Worm (Caenorhabditis elegans): Measurements from ENCODE around the gene fbxa-115.

- TF ChIP-seq fkh-4 (tag; optimal IDR thresholded peaks at IDR 0.05; ENCODE audit: borderline replicate concordance) = no peak
- TF ChIP-seq lin-39 (tag; optimal IDR thresholded peaks at IDR 0.05) = no peak
- no peak for TF ChIP-seq tlp-1 (tag; optimal IDR thresholded peaks at IDR 0.05)
- TF ChIP-seq ces-1 (GFP tag; optimal IDR thresholded peaks at IDR 0.05) = no peak
- TF ChIP-seq unc-62 (GFP tag; optimal IDR thresholded peaks at IDR 0.05) = no peak
- no peak for TF ChIP-seq fos-1 (tag; optimal IDR thresholded peaks at IDR 0.05)
- no peak for TF ChIP-seq pqm-1 (tag; optimal IDR thresholded peaks at IDR 0.05)
- TF ChIP-seq unc-86 (tag; optimal IDR thresholded peaks at IDR 0.05) = no peak
- no peak for TF ChIP-seq skn-1 (tag; optimal IDR thresholded peaks at IDR 0.05)
Measured at ce11 chrV:20203085-20203484, 11.1 kb upstream of the fbxa-115 start, which contains the start of gene fbxa-113.

Data from whole organism, L1 larva.